Fruit fly (Drosophila melanogaster) whole organism, prepupa: ENCODE results near the gene CG4830.

Experiments used
- CG11902 ChIP-seq: fragments of 200-800 bp; sonication (Bioruptor generic); optimal IDR thresholded peaks from 3 replicates; lab custom pipeline; 2016; ENCODE audit warnings: missing biosample characterization, missing genetic modification characterization
- CG15336 ChIP-seq: fragments of 200-800 bp; sonication (Bioruptor generic); IDR thresholded peaks from 2 replicates; pipeline ENCODE4 v1.3.6; 2022; ENCODE audit warnings: missing biosample characterization, missing genetic modification characterization
- CG32006 ChIP-seq: fragments of 200-800 bp; sonication (Bioruptor generic); optimal IDR thresholded peaks from 3 replicates; lab custom pipeline; 2017; ENCODE audit warnings: missing biosample characterization, mild to moderate bottlenecking, missing genetic modification characterization
- CG34406 ChIP-seq: fragments of 200-800 bp; sonication (Bioruptor generic); optimal IDR thresholded peaks from 3 replicates; lab custom pipeline; 2016; ENCODE audit warnings: missing biosample characterization, missing genetic modification characterization
- CG6854 ChIP-seq: fragments of 200-800 bp; sonication (Bioruptor generic); optimal IDR thresholded peaks from 2 replicates; lab custom pipeline; 2017; ENCODE audit warnings: missing biosample characterization, mild to moderate bottlenecking, missing genetic modification characterization
- CG9139 ChIP-seq: fragments of 200-800 bp; sonication (Bioruptor generic); optimal IDR thresholded peaks from 3 replicates; lab custom pipeline; 2017; ENCODE audit warnings: missing biosample characterization, mild to moderate bottlenecking, missing genetic modification characterization
- Lpt ChIP-seq: fragments of 200-800 bp; sonication (Bioruptor generic); optimal IDR thresholded peaks from 3 replicates; lab custom pipeline; 2016; ENCODE audit warnings: missing biosample characterization, missing genetic modification characterization
- achi ChIP-seq: fragments of 200-800 bp; sonication (Bioruptor generic); optimal IDR thresholded peaks from 3 replicates; lab custom pipeline; 2016; ENCODE audit warnings: missing biosample characterization, missing genetic modification characterization
- eg ChIP-seq: fragments of 200-800 bp; sonication (Bioruptor generic); IDR thresholded peaks from 3 replicates; pipeline ENCODE4 v1.3.6; 2022; ENCODE audit warnings: missing biosample characterization, missing genetic modification characterization
- salr ChIP-seq, 2 experiments: fragments of 200-800 bp; sonication (Bioruptor generic); optimal IDR thresholded peaks; 3 replicates each; lab custom pipeline; 2016 to 2018; ENCODE audit warnings: missing biosample characterization in 2 of 2, missing genetic modification characterization in 2 of 2, mild to moderate bottlenecking in 1 of 2

- TF ChIP-seq CG32006 (GFP tag; lab: Kevin White, UChicago) (no peak), CG15336 (GFP tag; lab: Robert Waterston, UW) (no peak), achi (no peak), salr (GFP tag; optimal IDR thresholded peaks at IDR 0.05; lab: Kevin White, UChicago) (no peak), CG6854 (GFP tag; lab: Kevin White, UChicago) (no peak), CG11902 (GFP tag; lab: Kevin White, UChicago) (no peak), Lpt (no peak), CG9139 (GFP tag; lab: Kevin White, UChicago) (no peak), CG34406 (no peak), eg (GFP tag; lab: Robert Waterston, UW) (no peak)
These were observed 26.6 kb upstream of the CG4830 start, which contains the start of gene Cyp313a2 for dm6 chr3R:12236804-12237203.
